Worm (Caenorhabditis elegans): ENCODE data around the gene C25H3.15.
"Not testable (repeated sequence)": the region's sequence is repeated elsewhere in the genome, so short reads cannot be mapped to it uniquely, and the experiment has no call there.

The C25H3.15 gene

ce11 chrII:5665029-5665428 lies at the start of gene C25H3.15:
Gene C25H3.15 (plus strand): TSS chrII:5665329.
- TF ChIP-seq F13H6.1 (tag; optimal IDR thresholded peaks at IDR 0.05) (no peak), unc-86 (tag; optimal IDR thresholded peaks at IDR 0.05) (no peak), K02D7.2 (tag; optimal IDR thresholded peaks at IDR 0.05) (no peak), ceh-30 (tag; optimal IDR thresholded peaks at IDR 0.05) (no peak), ceh-2 (tag; optimal IDR thresholded peaks at IDR 0.05) (no peak), pqm-1 (tag; optimal IDR thresholded peaks at IDR 0.05) (no peak), nhr-232 (tag; optimal IDR thresholded peaks at IDR 0.05) (no peak), ahr-1 (tag; optimal IDR thresholded peaks at IDR 0.05) (no peak), fax-1 (tag; optimal IDR thresholded peaks at IDR 0.05) (no peak), npax-4 (tag; optimal IDR thresholded peaks at IDR 0.05) (no peak), hlh-15 (tag; optimal IDR thresholded peaks at IDR 0.05) (no peak), eyg-1 (tag; optimal IDR thresholded peaks at IDR 0.05) (no peak)

ce11 chrII:5619298-5619697 lies 45.8 kb upstream of the C25H3.15 start, which contains the start of gene dhs-6:
Gene dhs-6 (minus strand): TSS chrII:5619319.
- TF ChIP-seq gmeb-2 (tag; optimal IDR thresholded peaks at IDR 0.05), result no peak
- peak; percentile 45 for TF ChIP-seq elt-2 (tag; optimal IDR thresholded peaks at IDR 0.05)
- no peak for TF ChIP-seq ztf-16 (tag; optimal IDR thresholded peaks at IDR 0.05)

ce11 chrII:5622383-5622939 lies 42.7 kb upstream of the C25H3.15 start, which contains the start of the genes eif-3.L and npl-4.2:
Gene eif-3.L (minus strand): TSS chrII:5622483.
Gene npl-4.2 (plus strand): TSS chrII:5622889.
- not testable (repeated sequence) for TF ChIP-seq lim-6, dve-1, ets-4 (tag; optimal IDR thresholded peaks at IDR 0.05)

ce11 chrII:5628326-5628818 lies 36.8 kb upstream of the C25H3.15 start, which contains the start of gene F59E12.15:
Gene F59E12.15 (minus strand): TSS chrII:5628376.
- TF ChIP-seq pha-4 (tag; optimal IDR thresholded peaks at IDR 0.05) (no peak), eyg-1 (tag; optimal IDR thresholded peaks at IDR 0.05) (no peak), ceh-34 (tag; optimal IDR thresholded peaks at IDR 0.05) (no peak), ceh-48 (tag; optimal IDR thresholded peaks at IDR 0.05) (no peak), pha-2 (tag; optimal IDR thresholded peaks at IDR 0.05) (no peak), unc-55 (GFP tag; optimal IDR thresholded peaks at IDR 0.05) (no peak), rnt-1 (tag; optimal IDR thresholded peaks at IDR 0.05) (no peak), hlh-6 (tag; optimal IDR thresholded peaks at IDR 0.05) (no peak), madf-2 (tag; optimal IDR thresholded peaks at IDR 0.05) (no peak), dve-1 (tag; optimal IDR thresholded peaks at IDR 0.05) (no peak), ceh-14 (tag; optimal IDR thresholded peaks at IDR 0.05) (no peak)

- TF ChIP-seq ceh-18, ceh-9, rnt-1 (tag; optimal IDR thresholded peaks at IDR 0.05): not testable (repeated sequence)
Observed at ce11 chrII:5630851-5631401, 34.2 kb upstream of the C25H3.15 start, which contains the start of the genes F59E12.6 and npl-4.1. Gene F59E12.6 (minus strand): TSS chrII:5630951. Gene npl-4.1 (plus strand): TSS chrII:5631351.

- no peak for TF ChIP-seq ceh-2 (tag; optimal IDR thresholded peaks at IDR 0.05)
- no peak for TF ChIP-seq K09A11.1 (tag; optimal IDR thresholded peaks at IDR 0.05; ENCODE audit: insufficient read depth)
Observed at ce11 chrII:5633453-5633852, 31.7 kb upstream of the C25H3.15 start.

ce11 chrII:5636826-5637225 lies 28.3 kb upstream of the C25H3.15 start, which contains the start of gene F59E12.8:
Gene F59E12.8 (minus strand): TSS chrII:5636926.
- TF ChIP-seq unc-86 (tag; optimal IDR thresholded peaks at IDR 0.05) (no peak), ceh-14 (tag; optimal IDR thresholded peaks at IDR 0.05) (no peak), pros-1 (tag; optimal IDR thresholded peaks at IDR 0.05) (no peak)
